Fruit fly (Drosophila melanogaster) whole organism, embryonic: ENCODE results near the gene CG13024.

Experiments
- CG12071 ChIP-seq: fragments of 200-800 bp; sonication (Bioruptor generic); optimal IDR thresholded peaks from 3 replicates; lab custom pipeline; 2018; ENCODE audit warnings: missing biosample characterization, mild to moderate bottlenecking, missing genetic modification characterization
- CG17385 ChIP-seq: fragments of 200-800 bp; sonication (Bioruptor generic); optimal IDR thresholded peaks from 3 replicates; lab custom pipeline; 2018; ENCODE audit warnings: missing biosample characterization, mild to moderate bottlenecking, missing genetic modification characterization
- CG30403 ChIP-seq: fragments of 200-800 bp; sonication (Bioruptor generic); optimal IDR thresholded peaks from 3 replicates; lab custom pipeline; 2016; ENCODE audit warnings: missing biosample characterization, missing genetic modification characterization
- CG6765 ChIP-seq: fragments of 200-800 bp; sonication (Bioruptor generic); optimal IDR thresholded peaks from 3 replicates; lab custom pipeline; 2017; ENCODE audit warnings: missing biosample characterization, mild to moderate bottlenecking, missing genetic modification characterization
- CG7357 ChIP-seq: fragments of 200-800 bp; sonication (Bioruptor generic); IDR thresholded peaks from 3 replicates; pipeline ENCODE4 v1.3.6; 2022; ENCODE audit warnings: missing biosample characterization, missing genetic modification characterization
- CG8089 ChIP-seq: fragments of 200-800 bp; sonication (Bioruptor generic); optimal IDR thresholded peaks from 3 replicates; lab custom pipeline; 2016; ENCODE audit warnings: missing biosample characterization, missing genetic modification characterization
- CG8359 ChIP-seq: fragments of 200-800 bp; sonication (Bioruptor generic); optimal IDR thresholded peaks from 2 replicates; lab custom pipeline; 2017; ENCODE audit warnings: missing biosample characterization, mild to moderate bottlenecking, missing genetic modification characterization, borderline replicate concordance
- Dbx ChIP-seq: fragments of 200-800 bp; sonication (Bioruptor generic); IDR thresholded peaks from 3 replicates; pipeline ENCODE4 v1.3.6; 2022; ENCODE audit warnings: missing biosample characterization, missing genetic modification characterization
- Gug ChIP-seq: fragments of 200-800 bp; sonication (Bioruptor generic); IDR thresholded peaks from 4 replicates; pipeline ENCODE4 v1.3.6; 2022; ENCODE audit warnings: missing biosample characterization, missing genetic modification characterization
- Nf-YA ChIP-seq: fragments of 200-800 bp; sonication (Bioruptor generic); IDR thresholded peaks from 2 replicates; pipeline ENCODE4 v1.3.6; 2022; ENCODE audit warnings: missing biosample characterization, missing genetic modification characterization
- Optix ChIP-seq: fragments of 200-800 bp; sonication (Bioruptor generic); IDR thresholded peaks from 3 replicates; pipeline ENCODE4 v1.3.6; 2022; ENCODE audit warnings: missing biosample characterization, missing genetic modification characterization
- repo ChIP-seq: fragments of 200-800 bp; sonication (Bioruptor generic); optimal IDR thresholded peaks from 2 replicates; lab custom pipeline; 2016; ENCODE audit warnings: missing biosample characterization, missing genetic modification characterization
- usp ChIP-seq: fragments of >200 bp; optimal IDR thresholded peaks from 2 replicates; lab custom pipeline; 2017; ENCODE audit warnings: missing biosample characterization, missing genetic modification characterization

dm6 chr3L:16860322-16860721 is 31.4 kb upstream of the CG13024 start, which contains the start of gene CG13029:
- TF ChIP-seq repo (no peak), CG12071 (GFP tag; lab: Kevin White, UChicago) (no peak), Gug (GFP tag; lab: Robert Waterston, UW) (no peak), CG17385 (GFP tag; lab: Kevin White, UChicago) (no peak), usp (GFP tag; lab: Kevin White, UChicago) (no peak), Dbx (no peak), Optix (GFP tag; lab: Robert Waterston, UW) (no peak), CG30403 (GFP tag; lab: Kevin White, UChicago) (no peak), Nf-YA (GFP tag; lab: Robert Waterston, UW) (no peak), CG6765 (GFP tag; lab: Kevin White, UChicago) (no peak), CG8089 (GFP tag; lab: Kevin White, UChicago) (no peak), CG8359 (no peak), CG7357 (GFP tag; lab: Robert Waterston, UW) (no peak)
